Fruit fly (Drosophila melanogaster): Measurements from ENCODE around the gene CG3529.

CG3529 gene

dm6 chr3L:9451522-9452118 lies 5.0 kb downstream of the CG3529 start, which contains the start of the genes CG3448 and ghi (continued):
- peak; percentile 75 for TF ChIP-seq esn (GFP tag; optimal IDR thresholded peaks at IDR 0.05)
- peak; percentile 64 for TF ChIP-seq Eip93F (GFP tag; optimal IDR thresholded peaks at IDR 0.05)
- no peak for TF ChIP-seq Sox15 (GFP tag; optimal IDR thresholded peaks at IDR 0.05)
- peak; percentile 49 for TF ChIP-seq CG11762 (GFP tag; optimal IDR thresholded peaks at IDR 0.05; ENCODE audit: insufficient read depth)
- no peak for TF ChIP-seq CG11294 (GFP tag; IDR thresholded peaks at IDR 0.05)
- TF ChIP-seq acj6 (GFP tag; optimal IDR thresholded peaks at IDR 0.05), result peak; percentile 58
- no peak for TF ChIP-seq OdsH (GFP tag; optimal IDR thresholded peaks at IDR 0.05)
- TF ChIP-seq CG1621 (tag; optimal IDR thresholded peaks at IDR 0.05), result peak; percentile 11
- no peak for TF ChIP-seq fd59A (GFP tag; optimal IDR thresholded peaks at IDR 0.05)
- no peak for TF ChIP-seq Hr38 (GFP tag; optimal IDR thresholded peaks at IDR 0.05)
- peak; percentile 72 for TF ChIP-seq Eip75B (GFP tag; optimal IDR thresholded peaks at IDR 0.05)
- TF ChIP-seq eg (GFP tag; IDR thresholded peaks at IDR 0.05), result peak; percentile 55; the same call in 2 of the 3 replicates
- peak; percentile 58 for TF ChIP-seq dsx (GFP tag; optimal IDR thresholded peaks at IDR 0.05; ENCODE audit: poor library complexity, severe bottlenecking)
- TF ChIP-seq fd85E (GFP tag; optimal IDR thresholded peaks at IDR 0.05), result peak; percentile 22
- peak; percentile 30 for TF ChIP-seq Sox14 (GFP tag; optimal IDR thresholded peaks at IDR 0.05)
- peak; percentile 73 for TF ChIP-seq CG3919 (GFP tag; optimal IDR thresholded peaks at IDR 0.05)
- TF ChIP-seq Ets96B (tag; optimal IDR thresholded peaks at IDR 0.05), result peak; percentile 56
- peak; percentile 48 for TF ChIP-seq CG6792 (GFP tag; optimal IDR thresholded peaks at IDR 0.05)
- TF ChIP-seq CG6854 (GFP tag; optimal IDR thresholded peaks at IDR 0.05), result peak; percentile 22
- TF ChIP-seq Blimp-1 (GFP tag; optimal IDR thresholded peaks at IDR 0.05), result peak; percentile 25
- peak; percentile 70 for TF ChIP-seq CG3032 (tag; optimal IDR thresholded peaks at IDR 0.05)

- TF ChIP-seq CG6792 (GFP tag; optimal IDR thresholded peaks at IDR 0.05) (no peak), CG6276 (GFP tag; optimal IDR thresholded peaks at IDR 0.05) (no peak), CG10631 (GFP tag; optimal IDR thresholded peaks at IDR 0.05) (no peak), vri (GFP tag; optimal IDR thresholded peaks at IDR 0.05) (no peak), fd85E (GFP tag; optimal IDR thresholded peaks at IDR 0.05) (no peak), CG1621 (tag; optimal IDR thresholded peaks at IDR 0.05) (no peak), dac (GFP tag; optimal IDR thresholded peaks at IDR 0.05) (no peak), CG9139 (GFP tag; optimal IDR thresholded peaks at IDR 0.05) (no peak), Hr39 (GFP tag; optimal IDR thresholded peaks at IDR 0.05) (no peak)
These were observed 5.8 kb downstream of the CG3529 start for dm6 chr3L:9452422-9452821.

DNA sequence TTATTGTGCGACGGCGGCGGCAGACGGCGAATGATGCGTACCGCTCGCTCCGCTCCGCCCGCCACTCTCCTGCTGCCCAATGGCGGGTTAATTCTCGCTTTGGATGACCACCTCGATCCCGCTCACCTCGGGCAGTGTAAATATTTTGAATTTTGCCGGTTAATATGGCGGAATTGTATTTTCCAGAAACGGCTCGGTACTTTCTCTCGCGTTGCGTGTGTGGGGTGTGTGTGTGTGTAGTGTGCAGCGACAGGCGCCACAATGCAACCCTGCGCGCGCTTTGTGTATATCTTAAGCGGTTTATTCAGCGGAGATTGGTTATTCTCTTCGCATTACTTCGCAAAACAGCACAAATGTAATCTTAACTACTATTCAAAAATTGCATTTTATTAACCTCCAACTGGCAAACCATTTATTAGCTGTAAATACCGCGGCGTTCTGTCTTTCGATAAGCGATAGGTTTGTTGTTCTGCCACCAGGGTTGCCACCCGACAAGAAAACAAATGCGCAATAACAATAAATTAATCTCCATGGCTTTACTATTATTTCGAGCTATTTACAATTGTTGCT lies 9.2 kb downstream of the CG3529 start, which contains the start of the genes phol and CG3552:
phol (minus strand) TSS at position 463 of the 570 bp plus-strand sequence.
CG3552 (plus strand) TSS at position 500 of the 570 bp plus-strand sequence.
- TF ChIP-seq CG8632 (GFP tag; optimal IDR thresholded peaks at IDR 0.05) (no peak), spab (GFP tag; optimal IDR thresholded peaks at IDR 0.05) (no peak), Hr38 (GFP tag; optimal IDR thresholded peaks at IDR 0.05) (no peak), CG16779 (tag; optimal IDR thresholded peaks at IDR 0.05) (no peak), Blimp-1 (GFP tag; optimal IDR thresholded peaks at IDR 0.05) (peak; percentile 10), pdm3 (GFP tag; optimal IDR thresholded peaks at IDR 0.05) (no peak), CG11294 (GFP tag; IDR thresholded peaks at IDR 0.05) (no peak), Eip78C (GFP tag) (peak; percentile 71), CG6792 (GFP tag; optimal IDR thresholded peaks at IDR 0.05) (no peak), ss (GFP tag; optimal IDR thresholded peaks at IDR 0.05) (peak in 1 of 2 experiments; percentile 27), esn (GFP tag; optimal IDR thresholded peaks at IDR 0.05) (peak; percentile 27), CG6808 (GFP tag; optimal IDR thresholded peaks at IDR 0.05) (peak; percentile 18), fkh (GFP tag; optimal IDR thresholded peaks at IDR 0.05) (peak; percentile 24), acj6 (GFP tag; optimal IDR thresholded peaks at IDR 0.05) (no peak), CG4318 (GFP tag; optimal IDR thresholded peaks at IDR 0.05) (no peak), CG6276 (GFP tag; optimal IDR thresholded peaks at IDR 0.05) (no peak), Ets21C (GFP tag; optimal IDR thresholded peaks at IDR 0.05) (peak; percentile 8), lz (GFP tag; optimal IDR thresholded peaks at IDR 0.05) (no peak), CG31627 (GFP tag; optimal IDR thresholded peaks at IDR 0.05) (no peak), CG11762 (GFP tag; optimal IDR thresholded peaks at IDR 0.05; ENCODE audit: insufficient read depth) (no peak), CG3032 (tag; optimal IDR thresholded peaks at IDR 0.05) (no peak), CG9139 (GFP tag; optimal IDR thresholded peaks at IDR 0.05) (no peak), CG7368 (GFP tag; optimal IDR thresholded peaks at IDR 0.05) (no peak), Hr4 (GFP tag; optimal IDR thresholded peaks at IDR 0.05) (no peak), cyc (GFP tag; optimal IDR thresholded peaks at IDR 0.05) (no peak), CG6854 (GFP tag; optimal IDR thresholded peaks at IDR 0.05) (no peak), Hr39 (GFP tag; optimal IDR thresholded peaks at IDR 0.05) (peak; percentile 2), CG1621 (tag; optimal IDR thresholded peaks at IDR 0.05) (no peak), Ets96B (tag; optimal IDR thresholded peaks at IDR 0.05) (no peak), achi (GFP tag; optimal IDR thresholded peaks at IDR 0.05) (no peak), Sox14 (GFP tag; optimal IDR thresholded peaks at IDR 0.05) (peak; percentile 72), Gug (GFP tag; IDR thresholded peaks at IDR 0.05) (no peak), OdsH (GFP tag; optimal IDR thresholded peaks at IDR 0.05) (no peak)
